Fruit fly (Drosophila melanogaster) whole organism, embryonic: Measurements from ENCODE around the gene beag.

ENCODE experiments used
- Abd-B ChIP-seq: fragments of 200-800 bp; sonication (Bioruptor generic); optimal IDR thresholded peaks from 2 replicates; lab custom pipeline; 2018; ENCODE audit warnings: missing biosample characterization, mild to moderate bottlenecking, missing genetic modification characterization, moderate library complexity
- CG10431 ChIP-seq: fragments of 200-800 bp; sonication (Bioruptor generic); optimal IDR thresholded peaks from 3 replicates; lab custom pipeline; 2018; ENCODE audit warnings: missing biosample characterization, mild to moderate bottlenecking, missing genetic modification characterization
- CG14441 ChIP-seq: fragments of 200-800 bp; sonication (Bioruptor generic); IDR thresholded peaks from 2 replicates; pipeline ENCODE4 v1.3.6; 2022; ENCODE audit warnings: missing biosample characterization, missing genetic modification characterization
- CG14667 ChIP-seq: fragments of 200-800 bp; sonication (Bioruptor generic); IDR thresholded peaks from 2 replicates; pipeline ENCODE4 v1.3.6; 2022; ENCODE audit warnings: missing biosample characterization, missing genetic modification characterization
- CG15011 ChIP-seq: fragments of 200-800 bp; sonication (Bioruptor generic); optimal IDR thresholded peaks from 3 replicates; lab custom pipeline; 2018; ENCODE audit warnings: missing biosample characterization, mild to moderate bottlenecking, missing genetic modification characterization
- CG15073 ChIP-seq: fragments of 200-800 bp; sonication (Bioruptor generic); optimal IDR thresholded peaks from 2 replicates; lab custom pipeline; 2016; ENCODE audit warnings: missing biosample characterization, missing genetic modification characterization
- CG1529 ChIP-seq: fragments of 200-800 bp; sonication (Bioruptor generic); optimal IDR thresholded peaks from 3 replicates; lab custom pipeline; 2018; ENCODE audit warnings: missing biosample characterization, missing genetic modification characterization
- CG15696 ChIP-seq: fragments of 200-800 bp; sonication (Bioruptor generic); optimal IDR thresholded peaks from 2 replicates; lab custom pipeline; 2019; ENCODE audit warnings: missing biosample characterization, mild to moderate bottlenecking, missing genetic modification characterization, moderate library complexity
- CG18764 ChIP-seq: fragments of 200-800 bp; sonication (Bioruptor generic); optimal IDR thresholded peaks from 3 replicates; lab custom pipeline; 2016; ENCODE audit warnings: missing biosample characterization, missing genetic modification characterization
- CG2129 ChIP-seq: fragments of 200-800 bp; sonication (Bioruptor generic); IDR thresholded peaks from 2 replicates; pipeline ENCODE4 v1.3.6; 2022; ENCODE audit warnings: missing biosample characterization, missing genetic modification characterization; ENCODE audit not compliant: partially characterized antibody
- CG2875 ChIP-seq: fragments of 200-800 bp; sonication (Bioruptor generic); optimal IDR thresholded peaks from 2 replicates; lab custom pipeline; 2017; ENCODE audit warnings: missing biosample characterization, mild to moderate bottlenecking, missing genetic modification characterization, missing genetic modification reagents
- CG3407 ChIP-seq: fragments of 200-800 bp; sonication (Bioruptor generic); optimal IDR thresholded peaks from 2 replicates; lab custom pipeline; 2018; ENCODE audit warnings: missing biosample characterization, mild to moderate bottlenecking, missing genetic modification characterization
- CG34224 ChIP-seq: fragments of 200-800 bp; sonication (Bioruptor generic); IDR thresholded peaks from 3 replicates; pipeline ENCODE4 v1.3.6; 2022; ENCODE audit warnings: missing biosample characterization, missing genetic modification characterization; ENCODE audit not compliant: partially characterized antibody
- CG3726 ChIP-seq: fragments of 200-800 bp; sonication (Bioruptor generic); IDR thresholded peaks from 3 replicates; pipeline ENCODE4, ENCODE4 v1.3.6; 2022; ENCODE audit warnings: missing biosample characterization, missing genetic modification characterization
- CG7786 ChIP-seq: fragments of 200-800 bp; sonication (Bioruptor generic); optimal IDR thresholded peaks from 2 replicates; lab custom pipeline; 2016; ENCODE audit warnings: missing biosample characterization, missing genetic modification characterization
- CG8478 ChIP-seq: fragments of >200 bp; optimal IDR thresholded peaks from 2 replicates; lab custom pipeline; 2018
- CG8765 ChIP-seq: fragments of 200-800 bp; sonication (Bioruptor generic); IDR thresholded peaks from 2 replicates; pipeline ENCODE4 v1.3.6; 2022; ENCODE audit warnings: missing biosample characterization, missing genetic modification characterization
- CG9609 ChIP-seq: fragments of 200-800 bp; sonication (Bioruptor generic); optimal IDR thresholded peaks from 3 replicates; lab custom pipeline; 2016; ENCODE audit warnings: missing biosample characterization, missing genetic modification characterization
- CTCF ChIP-seq: fragments of 200-800 bp; sonication (Bioruptor generic); optimal IDR thresholded peaks from 2 replicates; lab custom pipeline; 2017; ENCODE audit warnings: missing biosample characterization, mild to moderate bottlenecking, missing genetic modification characterization, moderate library complexity
- Ets65A ChIP-seq: fragments of 200-800 bp; sonication (Bioruptor generic); peaks from one replicate; lab custom pipeline; 2016; ENCODE audit warnings: missing biosample characterization, missing genetic modification characterization
- Ets97D ChIP-seq: fragments of 200-800 bp; sonication (Bioruptor generic); optimal IDR thresholded peaks from 3 replicates; lab custom pipeline; 2016; ENCODE audit warnings: missing biosample characterization, missing genetic modification characterization
- H15 ChIP-seq: fragments of 200-800 bp; sonication (Bioruptor generic); IDR thresholded peaks from 3 replicates; pipeline ENCODE4 v1.3.6; 2022; ENCODE audit warnings: missing biosample characterization, missing genetic modification characterization
- HLH54F ChIP-seq: fragments of 200-800 bp; sonication (Bioruptor generic); optimal IDR thresholded peaks from 3 replicates; lab custom pipeline; 2016; ENCODE audit warnings: missing biosample characterization, missing genetic modification characterization
- HLHmδ ChIP-seq: fragments of 200-800 bp; sonication (Bioruptor generic); optimal IDR thresholded peaks from 2 replicates; lab custom pipeline; 2018; ENCODE audit warnings: missing biosample characterization, mild to moderate bottlenecking, missing genetic modification characterization, moderate library complexity
- Hsf ChIP-seq: fragments of 200-800 bp; sonication (Bioruptor generic); optimal IDR thresholded peaks from 3 replicates; lab custom pipeline; 2016; ENCODE audit warnings: missing biosample characterization, missing genetic modification characterization
- Med ChIP-seq: fragments of 200-800 bp; sonication (Bioruptor generic); peaks from one replicate; lab custom pipeline; 2016; ENCODE audit warnings: missing biosample characterization, missing genetic modification characterization, mild to moderate bottlenecking, inconsistent platforms, moderate library complexity
- Mes4 ChIP-seq: fragments of 200-800 bp; sonication (Bioruptor generic); optimal IDR thresholded peaks from 2 replicates; lab custom pipeline; 2016; ENCODE audit warnings: missing biosample characterization, missing genetic modification characterization
- NC2α ChIP-seq: fragments of 200-800 bp; sonication (Bioruptor generic); optimal IDR thresholded peaks from 2 replicates; lab custom pipeline; 2016; ENCODE audit warnings: missing biosample characterization, missing genetic modification characterization
- Oaz ChIP-seq: fragments of 200-800 bp; sonication (Bioruptor generic); IDR thresholded peaks from 2 replicates; pipeline ENCODE4 v1.3.6; 2022; ENCODE audit warnings: missing biosample characterization, missing genetic modification characterization
- Opbp ChIP-seq: fragments of 200-800 bp; sonication (Bioruptor generic); IDR thresholded peaks from 3 replicates; pipeline ENCODE4 v1.3.6; 2022; ENCODE audit warnings: missing biosample characterization, missing genetic modification characterization; ENCODE audit not compliant: partially characterized antibody
- PHDP ChIP-seq: fragments of 200-800 bp; sonication (Bioruptor generic); optimal IDR thresholded peaks from 3 replicates; lab custom pipeline; 2018; ENCODE audit warnings: missing biosample characterization, mild to moderate bottlenecking, missing genetic modification characterization, moderate library complexity
- Poxn ChIP-seq: fragments of 200-800 bp; sonication (Bioruptor generic); IDR thresholded peaks from 2 replicates; pipeline ENCODE4 v1.3.6; 2022; ENCODE audit warnings: missing biosample characterization, missing genetic modification characterization
- Rfx ChIP-seq: fragments of 200-800 bp; sonication (Bioruptor generic); IDR thresholded peaks from 2 replicates; pipeline ENCODE4 v1.3.6; 2022; ENCODE audit warnings: missing biosample characterization, missing genetic modification characterization
- Side ChIP-seq: fragments of 200-800 bp; sonication (Bioruptor generic); optimal IDR thresholded peaks from 2 replicates; lab custom pipeline; 2016; ENCODE audit warnings: missing biosample characterization, missing genetic modification characterization
- Ssrp ChIP-seq: fragments of 200-800 bp; sonication (Bioruptor generic); optimal IDR thresholded peaks from 2 replicates; lab custom pipeline; 2018; ENCODE audit warnings: missing biosample characterization, mild to moderate bottlenecking, missing genetic modification characterization, moderate library complexity
- Stat92E ChIP-seq, 3 experiments: fragments of >200 bp in 2 of 3; fragments of 200-800 bp in 1 of 3; sonication (Bioruptor generic) in 1 of 3; optimal IDR thresholded peaks; 2 replicates each; lab custom pipeline; 2017 to 2019; ENCODE audit warnings: missing biosample characterization in 3 of 3, missing genetic modification characterization in 3 of 3, mild to moderate bottlenecking in 1 of 3, moderate library complexity in 1 of 3
- ac ChIP-seq: fragments of 200-800 bp; sonication (Bioruptor generic); optimal IDR thresholded peaks from 3 replicates; lab custom pipeline; 2017; ENCODE audit warnings: missing biosample characterization, mild to moderate bottlenecking, missing genetic modification characterization
- ato ChIP-seq: fragments of 200-800 bp; sonication (Bioruptor generic); IDR thresholded peaks from 2 replicates; pipeline ENCODE4 v1.3.6; 2022; ENCODE audit warnings: missing biosample characterization, missing genetic modification characterization; ENCODE audit not compliant: partially characterized antibody
- chinmo ChIP-seq: fragments of 200-800 bp; sonication (Bioruptor generic); IDR thresholded peaks from 4 replicates; pipeline ENCODE4 v1.3.6; 2022; ENCODE audit warnings: missing biosample characterization, missing genetic modification characterization; ENCODE audit not compliant: partially characterized antibody
- chn ChIP-seq: fragments of 200-800 bp; sonication (Bioruptor generic); optimal IDR thresholded peaks from 2 replicates; lab custom pipeline; 2016; ENCODE audit warnings: missing biosample characterization, missing genetic modification characterization
- ftz-f1 ChIP-seq: fragments of 200-800 bp; sonication (Bioruptor generic); optimal IDR thresholded peaks from 2 replicates; lab custom pipeline; 2016; ENCODE audit warnings: missing biosample characterization, missing genetic modification characterization
- gem ChIP-seq: fragments of 200-800 bp; sonication (Bioruptor generic); optimal IDR thresholded peaks from 2 replicates; lab custom pipeline; 2019; ENCODE audit warnings: missing biosample characterization, mild to moderate bottlenecking, missing genetic modification characterization, moderate library complexity
- phol ChIP-seq: fragments of 200-800 bp; sonication (Bioruptor generic); optimal IDR thresholded peaks from 3 replicates; lab custom pipeline; 2018; ENCODE audit warnings: missing biosample characterization, mild to moderate bottlenecking, missing genetic modification characterization, moderate library complexity
- row ChIP-seq: fragments of 200-800 bp; sonication (Bioruptor generic); IDR thresholded peaks from 3 replicates; pipeline ENCODE4 v1.3.6; 2022; ENCODE audit warnings: missing biosample characterization, missing genetic modification characterization
- run ChIP-seq: fragments of 200-800 bp; sonication (Bioruptor generic); optimal IDR thresholded peaks from 3 replicates; lab custom pipeline; 2018; ENCODE audit warnings: missing biosample characterization, mild to moderate bottlenecking, missing genetic modification characterization
- sob ChIP-seq: fragments of 200-800 bp; sonication (Bioruptor generic); IDR thresholded peaks from 2 replicates; pipeline ENCODE4 v1.3.6; 2022; ENCODE audit warnings: missing biosample characterization, missing genetic modification characterization
- sqz ChIP-seq: fragments of 200-800 bp; sonication (Bioruptor generic); optimal IDR thresholded peaks from 3 replicates; lab custom pipeline; 2018; ENCODE audit warnings: missing biosample characterization, mild to moderate bottlenecking, missing genetic modification characterization
- vvl ChIP-seq: fragments of 200-800 bp; sonication (Bioruptor generic); IDR thresholded peaks from 2 replicates; pipeline ENCODE4 v1.3.6; 2022; ENCODE audit warnings: missing biosample characterization, missing genetic modification characterization

beag gene

DNA sequence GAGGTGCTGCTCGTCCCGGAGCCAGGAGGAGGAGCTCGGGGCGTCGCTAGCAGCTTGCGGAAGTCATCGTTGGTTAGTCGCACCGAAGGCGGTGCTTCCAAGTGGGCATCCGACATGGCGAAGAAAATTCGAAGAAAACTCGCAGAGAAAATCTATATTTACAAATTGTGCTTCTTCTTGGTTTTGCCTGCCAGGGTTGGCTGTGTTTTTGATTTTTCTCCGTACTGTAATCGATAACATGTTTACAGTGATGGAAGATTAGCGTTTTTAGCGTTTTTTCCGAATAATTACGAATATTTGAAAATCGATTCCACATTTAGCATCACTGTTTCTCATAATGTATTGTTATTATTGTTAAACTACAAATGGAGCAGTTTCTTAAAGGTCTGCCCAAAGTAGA, at the start of gene beag, which contains the start of gene Ada (continued):
- TF ChIP-seq CG7786 (peak; percentile 25), CG8478 (lab: Kevin White, UChicago) (no peak), CG8765 (GFP tag; lab: Robert Waterston, UW) (no peak), CG15073 (GFP tag; lab: Kevin White, UChicago) (no peak), CG9609 (GFP tag; lab: Kevin White, UChicago) (peak; percentile 56), Side (GFP tag; lab: Kevin White, UChicago) (no peak), vvl (GFP tag; lab: Robert Waterston, UW) (peak; percentile 52), CG34224 (GFP tag; lab: Robert Waterston, UW) (peak; percentile 48; the same call in 1 of the 3 replicates), Abd-B (GFP tag; lab: Kevin White, UChicago) (no peak), CG18764 (GFP tag; lab: Kevin White, UChicago) (no peak), CG14667 (GFP tag; lab: Robert Waterston, UW) (no peak), CG10431 (GFP tag; lab: Kevin White, UChicago) (no peak), Ssrp (tag; lab: Kevin White, UChicago) (peak; percentile 16), chn (GFP tag; lab: Kevin White, UChicago) (peak; percentile 39), ac (GFP tag; lab: Kevin White, UChicago) (no peak), Mes4 (no peak), Rfx (GFP tag; lab: Robert Waterston, UW) (peak; percentile 82), CG2875 (GFP tag; lab: Kevin White, UChicago) (no peak), PHDP (tag; lab: Kevin White, UChicago) (peak; percentile 47), Poxn (no peak), ato (GFP tag; lab: Robert Waterston, UW) (no peak)
- TF ChIP-seq, all 482 proteins: peak for 177

DNA sequence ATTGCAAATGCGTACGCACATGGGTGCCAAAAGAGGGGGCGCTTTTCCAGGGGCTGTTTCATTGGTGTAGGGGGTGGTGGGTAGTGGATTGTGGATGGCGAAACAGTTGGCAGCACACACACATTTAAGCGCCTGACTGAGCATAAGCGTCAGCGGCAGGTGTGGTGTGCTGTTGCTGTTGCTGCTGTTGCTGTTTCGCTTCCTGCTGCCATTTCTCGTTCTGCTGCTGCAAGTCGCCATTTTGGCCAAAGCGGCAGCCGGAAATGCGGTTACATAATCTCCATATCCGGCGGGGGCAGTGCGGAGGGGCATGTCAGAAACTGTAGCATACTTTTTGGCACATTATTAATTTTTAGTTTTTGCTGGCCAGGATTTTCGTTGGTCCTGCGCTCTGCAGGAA, 39.9 kb upstream of the beag start:
- peak; percentile 41 for TF ChIP-seq phol
- TF ChIP-seq CG14441 (GFP tag; lab: Robert Waterston, UW): no peak
- TF ChIP-seq Oaz (GFP tag; lab: Robert Waterston, UW): no peak
- TF ChIP-seq Ets97D: peak; percentile 43
- no peak for TF ChIP-seq Hsf (GFP tag; lab: Kevin White, UChicago)
- TF ChIP-seq Med (GFP tag; lab: Kevin White, UChicago): peak; percentile 50
- TF ChIP-seq CG3726 (GFP tag; lab: Robert Waterston, UW): 0 out of 3 replicates have a peak, but pooled peaks have one; percentile 34
- peak; percentile 9; the same call in 1 of the 2 replicates for TF ChIP-seq sob (GFP tag; lab: Robert Waterston, UW)
- no peak for TF ChIP-seq chinmo (GFP tag; lab: Robert Waterston, UW)
- peak; percentile 61 for TF ChIP-seq Ets65A (GFP tag; lab: Kevin White, UChicago)
- TF ChIP-seq row (GFP tag; lab: Robert Waterston, UW): 0 out of 3 replicates have a peak, but pooled peaks have one; percentile 6
- 0 out of 3 replicates have a peak, but pooled peaks have one; percentile 21 for TF ChIP-seq H15

dm6 chr3R:9090303-9090702, 25.4 kb upstream of the beag start:
- TF ChIP-seq CTCF (GFP tag; lab: Kevin White, UChicago): peak; percentile 80
- no peak for TF ChIP-seq Ssrp (tag; lab: Kevin White, UChicago)

- TF ChIP-seq NC2α (GFP tag; lab: Kevin White, UChicago) (no peak), CG2129 (no peak), CG15011 (no peak), gem (tag; lab: Kevin White, UChicago) (peak; percentile 52), HLHmδ (GFP tag; lab: Kevin White, UChicago) (no peak), sqz (GFP tag; lab: Kevin White, UChicago) (no peak), HLH54F (GFP tag; lab: Kevin White, UChicago) (no peak), CG3407 (GFP tag; lab: Kevin White, UChicago) (no peak), ftz-f1 (GFP tag; lab: Kevin White, UChicago) (no peak), Stat92E (GFP tag; optimal IDR thresholded peaks at IDR 0.05; lab: Kevin White, UChicago) (no peak), Opbp (GFP tag; lab: Robert Waterston, UW) (no peak), CG15696 (tag; lab: Kevin White, UChicago) (no peak), Ets65A (GFP tag; lab: Kevin White, UChicago) (no peak), CG1529 (GFP tag; lab: Kevin White, UChicago) (no peak), run (tag; lab: Kevin White, UChicago) (no peak)
Observed at dm6 chr3R:9085306-9085705, 20.4 kb upstream of the beag start.
